Fruit fly (Drosophila melanogaster) whole organism, embryonic: ENCODE results near the gene Mrm2.

ENCODE experiments used
- CG10543 ChIP-seq: fragments of 200-800 bp; sonication (Bioruptor generic); optimal IDR thresholded peaks from 3 replicates; lab custom pipeline; 2017; ENCODE audit warnings: missing biosample characterization, mild to moderate bottlenecking, missing genetic modification characterization, moderate library complexity
- CG13296 ChIP-seq: fragments of 200-800 bp; sonication (Bioruptor generic); optimal IDR thresholded peaks from 3 replicates; lab custom pipeline; 2018; ENCODE audit warnings: missing biosample characterization, mild to moderate bottlenecking, missing genetic modification characterization
- CG15696 ChIP-seq: fragments of 200-800 bp; sonication (Bioruptor generic); optimal IDR thresholded peaks from 2 replicates; lab custom pipeline; 2019; ENCODE audit warnings: missing biosample characterization, mild to moderate bottlenecking, missing genetic modification characterization, moderate library complexity
- CG1602 ChIP-seq: fragments of 200-800 bp; sonication (Bioruptor generic); optimal IDR thresholded peaks from 3 replicates; lab custom pipeline; 2016; ENCODE audit warnings: missing biosample characterization, missing genetic modification characterization
- CG1647 ChIP-seq: fragments of 200-800 bp; sonication (Bioruptor generic); optimal IDR thresholded peaks from 3 replicates; lab custom pipeline; 2016; ENCODE audit warnings: missing biosample characterization, missing genetic modification characterization
- CG17568 ChIP-seq: fragments of 200-800 bp; sonication (Bioruptor generic); optimal IDR thresholded peaks from 2 replicates; lab custom pipeline; 2018; ENCODE audit warnings: missing biosample characterization, mild to moderate bottlenecking, missing genetic modification characterization, moderate library complexity
- CG18599 ChIP-seq: fragments of 200-800 bp; sonication (Bioruptor generic); optimal IDR thresholded peaks from 3 replicates; lab custom pipeline; 2017; ENCODE audit warnings: missing biosample characterization, missing genetic modification characterization, mild to moderate bottlenecking, moderate library complexity, missing genetic modification reagents
- CG2129 ChIP-seq: fragments of 200-800 bp; sonication (Bioruptor generic); IDR thresholded peaks from 2 replicates; pipeline ENCODE4 v1.3.6; 2022; ENCODE audit warnings: missing biosample characterization, missing genetic modification characterization; ENCODE audit not compliant: partially characterized antibody
- CG34376 ChIP-seq: fragments of 200-800 bp; sonication (Bioruptor generic); optimal IDR thresholded peaks from 2 replicates; lab custom pipeline; 2018; ENCODE audit warnings: missing biosample characterization, mild to moderate bottlenecking, missing genetic modification characterization
- CG7271 ChIP-seq: fragments of 200-800 bp; sonication (Bioruptor generic); optimal IDR thresholded peaks from 2 replicates; lab custom pipeline; 2018; ENCODE audit warnings: missing biosample characterization, mild to moderate bottlenecking, missing genetic modification characterization, moderate library complexity
- CG7372 ChIP-seq: fragments of 200-800 bp; sonication (Bioruptor generic); IDR thresholded peaks from 2 replicates; pipeline ENCODE4 v1.3.6; 2022; ENCODE audit warnings: missing biosample characterization, missing genetic modification characterization
- CG7963 ChIP-seq: fragments of 200-800 bp; sonication (Bioruptor generic); IDR thresholded peaks from 3 replicates; pipeline ENCODE4 v1.3.6; 2022; ENCODE audit warnings: missing biosample characterization, missing genetic modification characterization; ENCODE audit not compliant: partially characterized antibody
- CrebB ChIP-seq: fragments of 200-800 bp; sonication (Bioruptor generic); optimal IDR thresholded peaks from 3 replicates; lab custom pipeline; 2018; ENCODE audit warnings: missing biosample characterization, mild to moderate bottlenecking, missing genetic modification characterization
- Deaf1 ChIP-seq: fragments of 200-800 bp; optimal IDR thresholded peaks from 3 replicates; lab custom pipeline; 2019; ENCODE audit warnings: missing biosample characterization, mild to moderate bottlenecking, missing genetic modification characterization, moderate library complexity
- Elba2 ChIP-seq: fragments of 200-800 bp; sonication (Bioruptor generic); optimal IDR thresholded peaks from 3 replicates; lab custom pipeline; 2016; ENCODE audit warnings: missing biosample characterization, missing genetic modification characterization
- Ets65A ChIP-seq: fragments of 200-800 bp; sonication (Bioruptor generic); peaks from one replicate; lab custom pipeline; 2016; ENCODE audit warnings: missing biosample characterization, missing genetic modification characterization
- Fer1 ChIP-seq: fragments of 200-800 bp; sonication (Bioruptor generic); optimal IDR thresholded peaks from 2 replicates; lab custom pipeline; 2017; ENCODE audit warnings: missing biosample characterization, mild to moderate bottlenecking, missing genetic modification characterization
- Hey ChIP-seq: fragments of 200-800 bp; sonication (Bioruptor generic); optimal IDR thresholded peaks from 3 replicates; lab custom pipeline; 2018; ENCODE audit warnings: missing biosample characterization, mild to moderate bottlenecking, missing genetic modification characterization
- MBD-R2 ChIP-seq: fragments of 200-800 bp; sonication (Bioruptor generic); IDR thresholded peaks from 2 replicates; pipeline ENCODE4 v1.3.6; 2022; ENCODE audit warnings: missing biosample characterization, missing genetic modification characterization
- Med ChIP-seq: fragments of 200-800 bp; sonication (Bioruptor generic); peaks from one replicate; lab custom pipeline; 2016; ENCODE audit warnings: missing biosample characterization, missing genetic modification characterization, mild to moderate bottlenecking, inconsistent platforms, moderate library complexity
- Myb ChIP-seq: fragments of 200-800 bp; sonication (Bioruptor generic); optimal IDR thresholded peaks from 2 replicates; lab custom pipeline; 2016; ENCODE audit warnings: missing biosample characterization, missing genetic modification characterization
- Pdp1 ChIP-seq, 2 experiments: fragments of 200-800 bp; sonication (Bioruptor generic); optimal IDR thresholded peaks; 3 replicates each; lab custom pipeline; 2016; ENCODE audit warnings: missing biosample characterization in 2 of 2, missing genetic modification characterization in 2 of 2, mild to moderate bottlenecking in 1 of 2, moderate library complexity in 1 of 2
- Ravus ChIP-seq: fragments of 200-800 bp; sonication (Bioruptor generic); IDR thresholded peaks from 2 replicates; pipeline ENCODE4 v1.3.6; 2022; ENCODE audit warnings: missing biosample characterization, missing genetic modification characterization
- Rx ChIP-seq: fragments of 200-800 bp; sonication (Bioruptor generic); IDR thresholded peaks from 2 replicates; pipeline ENCODE4 v1.3.6; 2022; ENCODE audit warnings: missing biosample characterization, missing genetic modification characterization
- Usf ChIP-seq: fragments of 200-800 bp; sonication (Bioruptor generic); optimal IDR thresholded peaks from 2 replicates; lab custom pipeline; 2017; ENCODE audit warnings: missing genotype, missing biosample characterization, missing genetic modification characterization
- chinmo ChIP-seq: fragments of 200-800 bp; sonication (Bioruptor generic); IDR thresholded peaks from 4 replicates; pipeline ENCODE4 v1.3.6; 2022; ENCODE audit warnings: missing biosample characterization, missing genetic modification characterization; ENCODE audit not compliant: partially characterized antibody
- ewg ChIP-seq: fragments of 200-800 bp; sonication (Bioruptor generic); optimal IDR thresholded peaks from 3 replicates; lab custom pipeline; 2017; ENCODE audit warnings: mild to moderate bottlenecking, missing biosample characterization, missing genetic modification reagents, missing genetic modification characterization
- exex ChIP-seq: fragments of 200-800 bp; sonication (Bioruptor generic); optimal IDR thresholded peaks from 4 replicates; lab custom pipeline; 2018; ENCODE audit warnings: missing biosample characterization, mild to moderate bottlenecking, missing genetic modification characterization, moderate library complexity
- fd3F ChIP-seq: fragments of 200-800 bp; sonication (Bioruptor generic); optimal IDR thresholded peaks from 2 replicates; lab custom pipeline; 2018; ENCODE audit warnings: missing biosample characterization, mild to moderate bottlenecking, missing genetic modification characterization, moderate library complexity
- fd96Cb ChIP-seq: fragments of 200-800 bp; sonication (Bioruptor generic); optimal IDR thresholded peaks from 2 replicates; lab custom pipeline; 2018; ENCODE audit warnings: missing biosample characterization, mild to moderate bottlenecking, missing genetic modification characterization, moderate library complexity
- grn ChIP-seq: fragments of 200-800 bp; sonication (Bioruptor generic); optimal IDR thresholded peaks from 3 replicates; lab custom pipeline; 2017; ENCODE audit warnings: missing biosample characterization, missing genetic modification characterization
- hkb ChIP-seq, 2 experiments: fragments of 200-800 bp in 1 of 2; fragments of >200 bp in 1 of 2; sonication (Bioruptor generic) in 1 of 2; IDR thresholded peaks in 1 of 2; optimal IDR thresholded peaks in 1 of 2; 2 replicates each; pipeline versions ENCODE4 v1.3.6 to Lab custom; 2017 to 2022; ENCODE audit warnings: missing biosample characterization in 1 of 2, missing genetic modification characterization in 1 of 2
- jing ChIP-seq: fragments of 200-800 bp; sonication (Bioruptor generic); optimal IDR thresholded peaks from 2 replicates; lab custom pipeline; 2018; ENCODE audit warnings: missing biosample characterization, mild to moderate bottlenecking, missing genetic modification characterization
- jumu ChIP-seq: fragments of 200-800 bp; sonication (Bioruptor generic); optimal IDR thresholded peaks from 3 replicates; lab custom pipeline; 2016; ENCODE audit warnings: missing biosample characterization, missing genetic modification characterization
- kah ChIP-seq: fragments of 200-800 bp; sonication (Bioruptor generic); optimal IDR thresholded peaks from 2 replicates; lab custom pipeline; 2018; ENCODE audit warnings: missing biosample characterization, mild to moderate bottlenecking, missing genetic modification characterization
- lab ChIP-seq: fragments of 200-800 bp; sonication (Bioruptor generic); optimal IDR thresholded peaks from 3 replicates; lab custom pipeline; 2017; ENCODE audit warnings: missing biosample characterization, missing genetic modification characterization, mild to moderate bottlenecking, moderate library complexity, missing genetic modification reagents
- mirr ChIP-seq: fragments of 200-800 bp; sonication (Bioruptor generic); optimal IDR thresholded peaks from 3 replicates; lab custom pipeline; 2018; ENCODE audit warnings: missing biosample characterization, mild to moderate bottlenecking, missing genetic modification characterization
- odd ChIP-seq: fragments of 200-800 bp; sonication (Bioruptor generic); optimal IDR thresholded peaks from 2 replicates; lab custom pipeline; 2017; ENCODE audit warnings: missing biosample characterization, mild to moderate bottlenecking, missing genetic modification characterization
- onecut ChIP-seq: fragments of 200-800 bp; sonication (Bioruptor generic); IDR thresholded peaks from 2 replicates; pipeline ENCODE4 v1.3.6; 2022; ENCODE audit warnings: missing biosample characterization, missing genetic modification characterization
- pum ChIP-seq: fragments of 200-800 bp; sonication (Bioruptor generic); optimal IDR thresholded peaks from 2 replicates; lab custom pipeline; 2016; ENCODE audit warnings: missing biosample characterization, missing genetic modification characterization
- pzg ChIP-seq: fragments of 200-800 bp; sonication (Bioruptor generic); optimal IDR thresholded peaks from 3 replicates; lab custom pipeline; 2018; ENCODE audit warnings: missing biosample characterization, mild to moderate bottlenecking, missing genetic modification characterization, moderate library complexity
- toy ChIP-seq: fragments of 200-800 bp; sonication (Bioruptor generic); IDR thresholded peaks from 2 replicates; pipeline ENCODE4 v1.3.6; 2022; ENCODE audit warnings: missing biosample characterization, missing genetic modification characterization
- ttk ChIP-seq: fragments of 200-800 bp; sonication (Bioruptor generic); IDR thresholded peaks from 2 replicates; pipeline ENCODE4 v2.1.2; 2022; ENCODE audit warnings: missing biosample characterization, missing genetic modification characterization
- vnd ChIP-seq: fragments of 200-800 bp; sonication (Bioruptor generic); IDR thresholded peaks from 3 replicates; pipeline ENCODE4 v1.3.6; 2022; ENCODE audit warnings: missing biosample characterization, missing genetic modification characterization; ENCODE audit not compliant: partially characterized antibody

Gene Mrm2

dm6 chr3R:19863979-19864775, 2.8 kb downstream of the Mrm2 start, which contains the start of the genes CG4572 and CG4686 (continued):
- peak; percentile 87 for TF ChIP-seq CG15696 (tag; lab: Kevin White, UChicago)
- TF ChIP-seq Rx (GFP tag; lab: Robert Waterston, UW): peak; percentile 48; the same call in 1 of the 2 replicates
- peak; percentile 74 for TF ChIP-seq CG1602
- TF ChIP-seq ewg (GFP tag; lab: Kevin White, UChicago): peak; percentile 53
- TF ChIP-seq ttk (GFP tag; lab: Robert Waterston, UW): peak; percentile 61; the same call in 1 of the 2 replicates
- TF ChIP-seq onecut: no peak
- TF ChIP-seq Myb (GFP tag; lab: Kevin White, UChicago): peak; percentile 64
- no peak for TF ChIP-seq CG2129 (GFP tag; lab: Robert Waterston, UW)
- no peak for TF ChIP-seq Ravus (GFP tag; lab: Robert Waterston, UW)
- peak; percentile 69 for TF ChIP-seq fd96Cb (tag; lab: Kevin White, UChicago)
- TF ChIP-seq pum (GFP tag; lab: Kevin White, UChicago): peak; percentile 74
- no peak for TF ChIP-seq CG7963 (GFP tag; lab: Robert Waterston, UW)
- TF ChIP-seq CG7372: peak; percentile 82

DNA sequence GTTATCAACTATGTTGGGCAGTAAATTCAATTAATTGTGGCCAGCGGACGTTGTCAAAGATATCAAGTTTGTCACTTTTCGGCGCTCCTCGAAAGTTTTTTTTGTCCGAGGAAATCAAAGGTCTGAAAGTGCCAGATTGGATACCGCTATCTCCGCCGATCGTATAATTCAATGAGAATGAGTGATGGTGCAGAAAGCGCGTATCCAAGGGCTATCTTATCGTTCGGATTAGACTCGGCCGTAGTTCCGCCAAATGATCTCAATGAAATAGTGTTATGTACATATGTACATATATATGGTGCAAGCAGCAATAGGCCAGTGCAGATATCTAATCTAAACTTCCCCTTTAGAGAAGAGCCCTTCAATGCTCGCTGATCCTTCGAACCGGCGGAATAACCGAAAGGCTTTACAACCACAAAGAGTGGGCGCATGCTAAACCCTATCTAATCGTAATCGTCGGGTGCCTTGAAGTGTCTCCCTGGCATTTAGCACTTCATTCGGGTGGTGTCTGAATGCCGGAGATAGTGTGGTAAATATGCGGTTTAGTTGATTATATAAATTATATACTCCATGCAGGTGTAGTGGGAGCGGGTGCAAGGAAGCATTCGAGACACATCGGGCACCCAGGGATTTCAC, 11.8 kb downstream of the Mrm2 start:
- peak; percentile 32 for TF ChIP-seq Hey (tag; lab: Kevin White, UChicago)
- TF ChIP-seq fd3F: no peak
- peak; percentile 49 for TF ChIP-seq CG13296
- TF ChIP-seq Deaf1 (tag; lab: Kevin White, UChicago): peak; percentile 47
- peak; percentile 56 for TF ChIP-seq Fer1 (GFP tag; lab: Kevin White, UChicago)
- no peak for TF ChIP-seq jumu (GFP tag; lab: Kevin White, UChicago)
- no peak for TF ChIP-seq hkb (optimal IDR thresholded peaks at IDR 0.05; lab: Kevin White, UChicago)
- 0 out of 2 replicates have a peak, but pooled peaks have one; percentile 21 for TF ChIP-seq hkb (GFP tag; IDR thresholded peaks at IDR 0.05; lab: Robert Waterston, UW)
- TF ChIP-seq lab (GFP tag; lab: Kevin White, UChicago): peak; percentile 43
- TF ChIP-seq MBD-R2 (GFP tag; lab: Robert Waterston, UW): no peak
- TF ChIP-seq CG7271 (tag; lab: Kevin White, UChicago): no peak
- peak in 1 of 2 experiments; percentile 11 for TF ChIP-seq Pdp1 (GFP tag; optimal IDR thresholded peaks at IDR 0.05; lab: Kevin White, UChicago)
- peak; percentile 13 for TF ChIP-seq CG10543 (GFP tag; lab: Kevin White, UChicago)
- TF ChIP-seq CG17568 (GFP tag; lab: Kevin White, UChicago): no peak
- no peak for TF ChIP-seq kah (GFP tag; lab: Kevin White, UChicago)
- TF ChIP-seq CG1647 (GFP tag; lab: Kevin White, UChicago): no peak
- TF ChIP-seq exex (tag; lab: Kevin White, UChicago): peak; percentile 76
- 0 out of 4 replicates have a peak, but pooled peaks have one; percentile 55 for TF ChIP-seq chinmo (GFP tag; lab: Robert Waterston, UW)
- peak; percentile 42 for TF ChIP-seq odd
- peak; percentile 55 for TF ChIP-seq mirr (GFP tag; lab: Kevin White, UChicago)
- no peak for TF ChIP-seq jing (GFP tag; lab: Kevin White, UChicago)
- no peak for TF ChIP-seq toy (GFP tag; lab: Robert Waterston, UW)
- peak; percentile 4 for TF ChIP-seq CG18599 (GFP tag; lab: Kevin White, UChicago)
- peak; percentile 31 for TF ChIP-seq CG34376 (GFP tag; lab: Kevin White, UChicago)
- peak; percentile 18 for TF ChIP-seq Med (GFP tag; lab: Kevin White, UChicago)
- no peak for TF ChIP-seq pzg (GFP tag; lab: Kevin White, UChicago)
- peak; percentile 5 for TF ChIP-seq CrebB (tag; lab: Kevin White, UChicago)
- TF ChIP-seq Elba2 (GFP tag; lab: Kevin White, UChicago): no peak
- no peak for TF ChIP-seq Usf (GFP tag; lab: Kevin White, UChicago)
- TF ChIP-seq Ets65A: no peak
- peak; percentile 29 for TF ChIP-seq grn (GFP tag; lab: Kevin White, UChicago)
- peak; percentile 16; the same call in 1 of the 3 replicates for TF ChIP-seq vnd
